Worm (Caenorhabditis elegans) whole organism, L1 larva: Measurements from ENCODE around the gene ets-8.

Experiments used
- lin-13 ChIP-seq: fragments of 150-350 bp; optimal IDR thresholded peaks from 2 replicates; lab custom pipeline; 2014; ENCODE audit warnings: missing biosample characterization, missing genetic modification reagents, missing genetic modification characterization
- lsy-2 ChIP-seq, 2 experiments: fragments of 150-350 bp; optimal IDR thresholded peaks; 2 replicates each; lab custom pipeline; 2014; ENCODE audit warnings: missing biosample characterization in 2 of 2, missing genetic modification characterization in 2 of 2
- nhr-12 ChIP-seq: sonication (generic microtip); optimal IDR thresholded peaks from 2 replicates; lab custom pipeline; 2017; ENCODE audit warnings: missing biosample characterization, missing genetic modification characterization
- nhr-71 ChIP-seq: sonication (generic microtip); optimal IDR thresholded peaks from 2 replicates; lab custom pipeline; 2016; ENCODE audit warnings: mild to moderate bottlenecking, missing genetic modification characterization, moderate library complexity, missing compliant biosample characterization
- nhr-76 ChIP-seq: sonication (generic microtip); optimal IDR thresholded peaks from 2 replicates; lab custom pipeline; 2017; ENCODE audit warnings: missing biosample characterization, missing genetic modification characterization
- tbx-2 ChIP-seq: sonication (generic microtip); optimal IDR thresholded peaks from 2 replicates; lab custom pipeline; 2016; ENCODE audit warnings: missing genetic modification characterization, missing compliant biosample characterization

DNA sequence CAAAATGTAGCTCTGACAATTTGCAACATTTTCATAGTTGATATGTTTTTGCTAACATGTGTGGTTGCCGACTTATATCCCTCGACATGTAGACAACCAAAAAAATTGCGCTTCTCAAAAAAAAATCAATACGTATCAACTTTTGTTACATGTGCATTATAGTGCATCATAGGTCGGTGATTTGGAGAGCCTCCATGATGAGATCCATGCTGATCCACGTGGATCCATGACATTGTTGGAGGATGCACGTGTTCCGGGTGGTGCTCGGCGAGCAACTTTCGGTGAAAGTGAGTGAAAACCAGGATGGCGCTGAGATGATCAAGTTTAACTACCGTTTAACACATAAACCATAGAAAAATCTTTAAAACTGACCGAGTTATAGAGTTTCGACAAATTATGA lies 49.3 kb downstream of the ets-8 start:
- TF ChIP-seq nhr-12 (tag; lab: Kevin White, UChicago) (no peak), nhr-71 (tag; lab: Kevin White, UChicago) (peak; percentile 12), tbx-2 (no peak), lin-13 (GFP tag; lab: Kevin White, UChicago) (no peak), lsy-2 (tag; optimal IDR thresholded peaks at IDR 0.05; lab: Kevin White, UChicago) (no peak), nhr-76 (no peak)
